Worm (Caenorhabditis elegans) whole organism, L4 larva: ENCODE data around the gene gln-2.

Source experiments
- D1046.2 ChIP-seq: fragments of 200-800 bp; sonication (Bioruptor generic); IDR thresholded peaks from 2 replicates; pipeline ENCODE4 v1.3.6; 2022; ENCODE audit warnings: missing genetic modification characterization, missing compliant biosample characterization
- F44E2.7 ChIP-seq: fragments of 200-800 bp; sonication (Bioruptor generic); IDR thresholded peaks from 2 replicates; pipeline ENCODE4 v2.1.2; 2022; ENCODE audit warnings: missing genetic modification characterization, missing compliant biosample characterization
- F49E8.2 ChIP-seq: sonication (generic microtip); optimal IDR thresholded peaks from 2 replicates; lab custom pipeline; 2016; ENCODE audit warnings: missing compliant biosample characterization, mild to moderate bottlenecking, missing genetic modification characterization, borderline replicate concordance
- T26A8.4 ChIP-seq: fragments of 200-800 bp; sonication (Bioruptor generic); IDR thresholded peaks from 2 replicates; pipeline ENCODE4 v1.3.6; 2022; ENCODE audit warnings: missing genetic modification characterization, missing compliant biosample characterization
- Y48G9A.11 ChIP-seq: fragments of 200-800 bp; sonication (Bioruptor generic); IDR thresholded peaks from 2 replicates; pipeline ENCODE4 v1.3.6; 2022; ENCODE audit warnings: missing genetic modification reagents, missing genetic modification characterization, missing compliant biosample characterization
- Y5F2A.4 ChIP-seq: fragments of 200-800 bp; sonication (Bioruptor generic); optimal IDR thresholded peaks from 2 replicates; lab custom pipeline; 2018; ENCODE audit warnings: mild to moderate bottlenecking, missing genetic modification characterization, missing compliant biosample characterization
- aha-1 ChIP-seq: fragments of 150-350 bp; peaks from one replicate; lab custom pipeline; 2014; ENCODE audit warnings: missing biosample characterization, missing genetic modification characterization
- arid-1 ChIP-seq: fragments of 200-800 bp; sonication (Bioruptor generic); conservative IDR thresholded peaks from 2 replicates; pipeline ENCODE4 v1.3.6; 2022; ENCODE audit warnings: missing genetic modification reagents, missing genetic modification characterization, missing compliant biosample characterization
- attf-4 ChIP-seq: sonication (generic microtip); optimal IDR thresholded peaks from 3 replicates; lab custom pipeline; 2017; ENCODE audit warnings: missing biosample characterization, missing genetic modification characterization
- ceh-28 ChIP-seq: fragments of 150-350 bp; optimal IDR thresholded peaks from 2 replicates; lab custom pipeline; 2014; ENCODE audit warnings: missing biosample characterization, missing genetic modification reagents, missing genetic modification characterization
- cey-2 ChIP-seq: sonication (generic microtip); optimal IDR thresholded peaks from 3 replicates; lab custom pipeline; 2017; ENCODE audit warnings: missing genetic modification characterization, mild to moderate bottlenecking, missing compliant biosample characterization, antibody characterized with exemption, borderline replicate concordance; ENCODE audit not compliant: insufficient read depth
- daf-16 ChIP-seq, 3 experiments: sonication (generic microtip); optimal IDR thresholded peaks; 2 replicates each; lab custom pipeline; 2016 to 2017; ENCODE audit warnings: missing genetic modification characterization in 3 of 3, missing genetic modification reagents in 3 of 3, mild to moderate bottlenecking in 2 of 3, missing compliant biosample characterization in 2 of 3, missing biosample characterization in 1 of 3, moderate library complexity in 1 of 3
- dmd-8 ChIP-seq: fragments of 200-800 bp; sonication (Bioruptor generic); IDR thresholded peaks from 2 replicates; pipeline ENCODE4 v1.3.6; 2022; ENCODE audit warnings: missing genetic modification characterization, missing compliant biosample characterization
- dve-1 ChIP-seq: sonication (generic microtip); optimal IDR thresholded peaks from 2 replicates; lab custom pipeline; 2017; ENCODE audit warnings: antibody characterized with exemption, mild to moderate bottlenecking, missing genetic modification characterization, missing compliant biosample characterization; ENCODE audit not compliant: insufficient read depth
- egl-27 ChIP-seq: sonication (generic microtip); optimal IDR thresholded peaks from 3 replicates; lab custom pipeline; 2017; ENCODE audit warnings: missing biosample characterization, missing genetic modification reagents, missing genetic modification characterization
- fos-1 ChIP-seq: fragments of 150-350 bp; optimal IDR thresholded peaks from 2 replicates; lab custom pipeline; 2014; ENCODE audit warnings: missing biosample characterization, missing genetic modification characterization
- hmg-1.1 ChIP-seq: fragments of 200-800 bp; sonication (Bioruptor generic); IDR thresholded peaks from 2 replicates; pipeline ENCODE4 v1.3.6; 2022; ENCODE audit warnings: missing genetic modification reagents, missing genetic modification characterization, missing compliant biosample characterization
- lin-15B ChIP-seq: fragments of 150-350 bp; sonication (generic microtip); optimal IDR thresholded peaks from 3 replicates; lab custom pipeline; 2014; ENCODE audit warnings: missing biosample characterization, missing genetic modification characterization
- lin-29 ChIP-seq: fragments of 200-800 bp; sonication (Bioruptor generic); IDR thresholded peaks from 2 replicates; pipeline ENCODE4 v1.3.6; 2022; ENCODE audit warnings: missing genetic modification reagents, missing genetic modification characterization, missing compliant biosample characterization
- lin-39 ChIP-seq: fragments of 150-350 bp; optimal IDR thresholded peaks from 2 replicates; lab custom pipeline; 2014; ENCODE audit warnings: missing biosample characterization, missing genetic modification reagents, missing genetic modification characterization
- lsy-2 ChIP-seq, 2 experiments: fragments of 150-350 bp in 1 of 2; sonication (generic microtip) in 1 of 2; optimal IDR thresholded peaks; 2 replicates each; lab custom pipeline; 2014 to 2017; ENCODE audit warnings: missing biosample characterization in 2 of 2, missing genetic modification characterization in 2 of 2
- madf-5 ChIP-seq, 2 experiments: fragments of 200-800 bp; sonication (Bioruptor generic); IDR thresholded peaks; 2 replicates each; pipeline ENCODE4 v1.3.6; 2022; ENCODE audit warnings: missing compliant biosample characterization in 2 of 2, missing genetic modification characterization in 2 of 2
- madf-9 ChIP-seq: fragments of 200-800 bp; sonication (Bioruptor generic); conservative IDR thresholded peaks from 2 replicates; pipeline ENCODE4 v1.3.6; 2022; ENCODE audit warnings: missing genetic modification reagents, missing genetic modification characterization, missing compliant biosample characterization
- mxl-2 ChIP-seq: fragments of 200-800 bp; sonication (Bioruptor generic); conservative IDR thresholded peaks from 2 replicates; pipeline ENCODE4 v1.3.6; 2022; ENCODE audit warnings: missing genetic modification reagents, missing genetic modification characterization, missing compliant biosample characterization
- nhr-25 ChIP-seq: sonication (generic microtip); optimal IDR thresholded peaks from 2 replicates; lab custom pipeline; 2017; ENCODE audit warnings: missing genetic modification characterization, mild to moderate bottlenecking, missing compliant biosample characterization, antibody characterized with exemption, moderate library complexity, borderline replicate concordance; ENCODE audit not compliant: insufficient read depth
- nhr-42 ChIP-seq: fragments of 200-800 bp; sonication (Bioruptor generic); IDR thresholded peaks from 2 replicates; pipeline ENCODE4 v1.3.6; 2022; ENCODE audit warnings: missing genetic modification characterization, missing compliant biosample characterization
- saeg-2 ChIP-seq: fragments of 200-800 bp; sonication (Bioruptor generic); IDR thresholded peaks from 2 replicates; pipeline ENCODE4 v1.3.6; 2022; ENCODE audit warnings: missing genetic modification reagents, missing genetic modification characterization, missing compliant biosample characterization
- sdz-12 ChIP-seq: fragments of 200-800 bp; sonication (Bioruptor generic); optimal IDR thresholded peaks from 2 replicates; lab custom pipeline; 2018; ENCODE audit warnings: mild to moderate bottlenecking, missing genetic modification characterization, missing compliant biosample characterization
- skn-1 ChIP-seq: fragments of 150-350 bp; optimal IDR thresholded peaks from 2 replicates; lab custom pipeline; 2014; ENCODE audit warnings: missing biosample characterization, missing genetic modification characterization
- spr-3 ChIP-seq: fragments of 200-800 bp; sonication (Bioruptor generic); optimal IDR thresholded peaks from 2 replicates; lab custom pipeline; 2018; ENCODE audit warnings: mild to moderate bottlenecking, missing genetic modification characterization, missing compliant biosample characterization
- tag-97 ChIP-seq: fragments of 200-800 bp; sonication (Bioruptor generic); IDR thresholded peaks from 2 replicates; pipeline ENCODE4 v1.3.6; 2022; ENCODE audit warnings: missing genetic modification characterization, missing compliant biosample characterization
- unc-130 ChIP-seq: sonication (generic microtip); optimal IDR thresholded peaks from 2 replicates; lab custom pipeline; 2016; ENCODE audit warnings: missing genetic modification reagents, missing genetic modification characterization, missing compliant biosample characterization
- unc-39 ChIP-seq: sonication (generic microtip); optimal IDR thresholded peaks from 2 replicates; lab custom pipeline; 2017; ENCODE audit warnings: missing biosample characterization, missing genetic modification characterization
- unc-62 ChIP-seq, 3 experiments: fragments of 150-350 bp in 1 of 3; sonication (generic microtip); optimal IDR thresholded peaks in 2 of 3; peaks in 1 of 3; 1 replicate in 1 of 3; 2 replicates in 2 of 3; lab custom pipeline; 2014 to 2017; ENCODE audit warnings: missing biosample characterization in 3 of 3, missing genetic modification characterization in 3 of 3, missing genetic modification reagents in 3 of 3, missing genotype in 1 of 3
- ztf-7 ChIP-seq: fragments of 150-350 bp; optimal IDR thresholded peaks from 2 replicates; lab custom pipeline; 2014; ENCODE audit warnings: missing biosample characterization, missing genetic modification characterization

gln-2 gene

ce11 chrIII:9944723-9945122 lies at the start of gene gln-2:
TSS of gene gln-2 (minus strand) at chrIII:9944823.
- no peak for TF ChIP-seq mxl-2 (GFP tag; lab: Robert Waterston, UW)
- no peak for TF ChIP-seq madf-9
- TF ChIP-seq lsy-2 (tag; optimal IDR thresholded peaks at IDR 0.05; lab: Kevin White, UChicago) = no peak
- no peak for TF ChIP-seq saeg-2 (GFP tag; lab: Robert Waterston, UW)
- no peak for TF ChIP-seq madf-5 (GFP tag; IDR thresholded peaks at IDR 0.05; lab: Robert Waterston, UW)
- TF ChIP-seq egl-27 = no peak
- TF ChIP-seq spr-3 (GFP tag; lab: Kevin White, UChicago) = no peak
- TF ChIP-seq hmg-1.1 (GFP tag; lab: Robert Waterston, UW) = no peak
- TF ChIP-seq dmd-8 = no peak
- TF ChIP-seq skn-1 (tag; lab: Kevin White, UChicago) = no peak
- no peak for TF ChIP-seq T26A8.4 (GFP tag; lab: Robert Waterston, UW)
- TF ChIP-seq ceh-28 (tag; lab: Kevin White, UChicago) = no peak
- TF ChIP-seq arid-1 = no peak
- TF ChIP-seq fos-1 (tag; lab: Kevin White, UChicago) = no peak
- no peak for TF ChIP-seq sdz-12 (GFP tag; lab: Kevin White, UChicago)
- TF ChIP-seq lin-29 (GFP tag; lab: Robert Waterston, UW) = no peak
- TF ChIP-seq nhr-25 (tag; lab: Kevin White, UChicago) = no peak

- TF ChIP-seq unc-62 (GFP tag; optimal IDR thresholded peaks at IDR 0.05 in 1 of 2; lab: Kevin White, UChicago) = peak in 1 of 2 experiments; percentile 53
- no peak for TF ChIP-seq unc-62 (tag; optimal IDR thresholded peaks at IDR 0.05; lab: Kevin White, UChicago)
- TF ChIP-seq unc-130 = no peak
Observed at ce11 chrIII:9993535-9993934, 48.9 kb upstream of the gln-2 start, which contains the start of gene C05B5.4. TSS of gene C05B5.4 (plus strand) at chrIII:9993885.

- TF ChIP-seq D1046.2 (GFP tag; lab: Robert Waterston, UW) (no peak), Y5F2A.4 (GFP tag; lab: Kevin White, UChicago) (no peak), ztf-7 (tag; lab: Kevin White, UChicago) (no peak), aha-1 (tag; lab: Kevin White, UChicago) (no peak), arid-1 (no peak), tag-97 (GFP tag; lab: Robert Waterston, UW) (no peak), Y48G9A.11 (GFP tag; lab: Robert Waterston, UW) (no peak), unc-39 (no peak)
Observed at ce11 chrIII:9991324-9991723, 46.7 kb upstream of the gln-2 start.

ce11 chrIII:9988352-9988751 lies 43.7 kb upstream of the gln-2 start, which contains the start of gene C05B5.1:
TSS of gene C05B5.1 (minus strand) at chrIII:9988452.
- no peak for TF ChIP-seq F44E2.7
- TF ChIP-seq egl-27 = no peak
- TF ChIP-seq cey-2 (tag; lab: Kevin White, UChicago) = no peak
- TF ChIP-seq F49E8.2 (tag; lab: Kevin White, UChicago) = no peak
- no peak for TF ChIP-seq daf-16 (GFP tag; optimal IDR thresholded peaks at IDR 0.05; lab: Kevin White, UChicago)
- no peak for TF ChIP-seq daf-16 (tag; optimal IDR thresholded peaks at IDR 0.05; lab: Kevin White, UChicago)
- TF ChIP-seq dve-1 (tag; lab: Kevin White, UChicago) = no peak
- TF ChIP-seq lin-39 (tag; lab: Kevin White, UChicago) = no peak

- peak; percentile 61 for TF ChIP-seq aha-1 (tag; lab: Kevin White, UChicago)
- TF ChIP-seq unc-62 (GFP tag; optimal IDR thresholded peaks at IDR 0.05 in 1 of 2; lab: Kevin White, UChicago) = no peak
- no peak for TF ChIP-seq unc-62 (tag; optimal IDR thresholded peaks at IDR 0.05; lab: Kevin White, UChicago)
- TF ChIP-seq Y5F2A.4 (GFP tag; lab: Kevin White, UChicago) = no peak
- TF ChIP-seq lin-15B (tag; lab: Kevin White, UChicago) = no peak
- TF ChIP-seq nhr-42 = no peak
- TF ChIP-seq attf-4 (tag; lab: Kevin White, UChicago) = no peak
Observed at ce11 chrIII:9986827-9987429, 42.3 kb upstream of the gln-2 start, which contains the start of gene C05B5.12. TSS of gene C05B5.12 (plus strand) at chrIII:9987379.
